Fruit fly (Drosophila melanogaster) Kc167 (cell line): ENCODE data around the gene Afti.

Source experiments
- Myc ChIP-seq: fragments of >200 bp; optimal IDR thresholded peaks from 2 replicates; lab custom pipeline; 2017; ENCODE audit warnings: missing external identifiers
- Sin3A ChIP-seq: fragments of >200 bp; optimal IDR thresholded peaks from 2 replicates; lab custom pipeline; 2018; ENCODE audit warnings: missing external identifiers
- h ChIP-seq: fragments of >200 bp; optimal IDR thresholded peaks from 3 replicates; lab custom pipeline; 2018; ENCODE audit warnings: missing external identifiers
- insv ChIP-seq: fragments of >200 bp; optimal IDR thresholded peaks from 3 replicates; lab custom pipeline; 2018; ENCODE audit warnings: missing external identifiers
- psq ChIP-seq: fragments of >200 bp; optimal IDR thresholded peaks from 2 replicates; lab custom pipeline; 2017; ENCODE audit warnings: missing external identifiers
- ttk ChIP-seq: sonication (Bioruptor generic); optimal IDR thresholded peaks from 2 replicates; lab custom pipeline; 2017; ENCODE audit warnings: missing external identifiers

The Afti gene

dm6 chr3R:14326250-14327112 lies at the start of gene Afti, which contains the start of gene ATPsynE:
TSS of gene Afti (minus strand) at chr3R:14326689.
TSS of gene ATPsynE (plus strand) at chr3R:14326947.
- no peak for TF ChIP-seq insv

- TF ChIP-seq psq, result no peak
- no peak for TF ChIP-seq Myc (lab: Kevin White, UChicago)
- TF ChIP-seq h (lab: Kevin White, UChicago), result no peak
- no peak for TF ChIP-seq Sin3A (lab: Kevin White, UChicago)
- no peak for TF ChIP-seq ttk (lab: Kevin White, UChicago)
- no peak for TF ChIP-seq insv
These were observed 47.3 kb upstream of the Afti start for dm6 chr3R:14373828-14374217.

dm6 chr3R:14373192-14373827 lies 46.8 kb upstream of the Afti start:
- no peak for TF ChIP-seq insv
- no peak for TF ChIP-seq ttk (lab: Kevin White, UChicago)
- no peak for TF ChIP-seq Myc (lab: Kevin White, UChicago)
- TF ChIP-seq h (lab: Kevin White, UChicago), result no peak
- no peak for TF ChIP-seq Sin3A (lab: Kevin White, UChicago)
- no peak for TF ChIP-seq psq

- TF ChIP-seq ttk (lab: Kevin White, UChicago) (no peak), Sin3A (lab: Kevin White, UChicago) (no peak), h (lab: Kevin White, UChicago) (no peak), psq (no peak), insv (no peak), Myc (lab: Kevin White, UChicago) (no peak)
These were observed 46.3 kb upstream of the Afti start, which contains the start of gene NK7.1 for dm6 chr3R:14372815-14373191. TSS of gene NK7.1 (minus strand) at chr3R:14372951.

dm6 chr3R:14371133-14371676 lies 44.7 kb upstream of the Afti start:
- TF ChIP-seq Sin3A (lab: Kevin White, UChicago), result no peak
- no peak for TF ChIP-seq ttk (lab: Kevin White, UChicago)
- TF ChIP-seq psq, result no peak
- no peak for TF ChIP-seq h (lab: Kevin White, UChicago)
- TF ChIP-seq Myc (lab: Kevin White, UChicago), result no peak
- no peak for TF ChIP-seq insv

- TF ChIP-seq ttk (lab: Kevin White, UChicago) (no peak), psq (no peak), insv (no peak), Myc (lab: Kevin White, UChicago) (no peak), h (lab: Kevin White, UChicago) (no peak), Sin3A (lab: Kevin White, UChicago) (no peak)
These were observed 43.9 kb upstream of the Afti start for dm6 chr3R:14370199-14370933.

dm6 chr3R:14369481-14370198 lies 43.2 kb upstream of the Afti start:
- TF ChIP-seq psq (no peak), insv (no peak), ttk (lab: Kevin White, UChicago) (no peak), h (lab: Kevin White, UChicago) (no peak), Sin3A (lab: Kevin White, UChicago) (no peak), Myc (lab: Kevin White, UChicago) (no peak)

- TF ChIP-seq insv (no peak), Myc (lab: Kevin White, UChicago) (no peak), Sin3A (lab: Kevin White, UChicago) (no peak), h (lab: Kevin White, UChicago) (no peak), psq (no peak), ttk (lab: Kevin White, UChicago) (no peak)
These were observed 40.4 kb upstream of the Afti start for dm6 chr3R:14366882-14367281.

dm6 chr3R:14365918-14366317 lies 39.4 kb upstream of the Afti start:
- TF ChIP-seq psq (no peak), ttk (lab: Kevin White, UChicago) (no peak)

- TF ChIP-seq Sin3A (lab: Kevin White, UChicago) (no peak), insv (no peak)
These were observed 37.7 kb upstream of the Afti start for dm6 chr3R:14364156-14364555.

- no peak for TF ChIP-seq psq
- TF ChIP-seq Myc (lab: Kevin White, UChicago), result no peak
- no peak for TF ChIP-seq Sin3A (lab: Kevin White, UChicago)
- TF ChIP-seq h (lab: Kevin White, UChicago), result no peak
- no peak for TF ChIP-seq insv
- TF ChIP-seq ttk (lab: Kevin White, UChicago), result no peak
These were observed 36.7 kb upstream of the Afti start for dm6 chr3R:14363172-14363571.
